Worm (Caenorhabditis elegans): Measurements from ENCODE around the gene cpt-2.
"Not testable (repeated sequence)": the region's sequence is repeated elsewhere in the genome, so short reads cannot be mapped to it uniquely, and the experiment has no call there.

The cpt-2 gene

DNA sequence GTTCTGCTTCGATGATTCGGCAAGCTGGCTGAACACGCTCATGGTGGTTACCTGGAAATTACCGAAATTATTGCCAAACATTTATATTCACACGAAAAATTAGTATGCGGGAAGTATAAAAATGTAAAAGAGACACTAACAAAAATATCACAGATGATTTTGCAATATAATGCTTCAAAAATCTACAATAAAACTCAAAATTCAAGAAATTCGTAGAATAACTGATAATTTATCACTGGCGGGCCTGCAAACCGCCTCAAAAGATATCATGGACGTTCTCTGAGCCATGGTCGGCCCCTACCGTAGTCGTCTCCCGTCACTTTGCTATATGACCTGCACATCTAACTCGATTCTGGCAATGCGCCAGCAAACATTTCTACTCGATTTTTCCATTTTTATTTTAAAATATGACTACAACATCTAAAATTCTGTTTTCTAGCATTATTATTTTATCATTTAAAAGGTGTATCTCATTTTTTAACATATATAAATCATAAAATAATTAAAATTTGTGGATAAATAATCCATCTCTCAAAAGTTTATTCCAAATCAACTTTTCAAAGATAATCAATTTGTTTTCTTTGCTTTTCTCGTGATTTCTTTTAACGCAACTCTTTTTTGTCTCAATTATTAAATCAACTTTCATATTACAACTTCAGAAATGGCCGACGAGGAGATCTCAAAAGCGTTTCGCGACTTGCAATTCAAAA, 29.8 kb upstream of the cpt-2 start, which contains the start of the genes F01G4.6 and pfd-1:
TSS of gene F01G4.6 (minus strand) at position 51 of the 710 bp plus-strand sequence.
TSS of gene pfd-1 (plus strand) at position 660 of the 710 bp plus-strand sequence.
- TF ChIP-seq med-1 (GFP tag; optimal IDR thresholded peaks at IDR 0.05; ENCODE audit: insufficient read depth), result no peak
- no peak for TF ChIP-seq ref-1 (GFP tag; conservative IDR thresholded peaks at IDR 0.05)
- no peak for TF ChIP-seq klf-2 (GFP tag; conservative IDR thresholded peaks at IDR 0.05)
- TF ChIP-seq T22C8.4 (GFP tag; IDR thresholded peaks at IDR 0.05), result no peak
- TF ChIP-seq ztf-23 (GFP tag; IDR thresholded peaks at IDR 0.05), result peak; percentile 68
- no peak for TF ChIP-seq tab-1 (GFP tag; IDR thresholded peaks at IDR 0.05)
- no peak for TF ChIP-seq ztf-29 (GFP tag; IDR thresholded peaks at IDR 0.05)
- TF ChIP-seq flt-1 (GFP tag; IDR thresholded peaks at IDR 0.05), result 0 out of 2 replicates have a peak, but pooled peaks have one; percentile 39
- no peak for TF ChIP-seq cog-1 (tag; optimal IDR thresholded peaks at IDR 0.05)

DNA sequence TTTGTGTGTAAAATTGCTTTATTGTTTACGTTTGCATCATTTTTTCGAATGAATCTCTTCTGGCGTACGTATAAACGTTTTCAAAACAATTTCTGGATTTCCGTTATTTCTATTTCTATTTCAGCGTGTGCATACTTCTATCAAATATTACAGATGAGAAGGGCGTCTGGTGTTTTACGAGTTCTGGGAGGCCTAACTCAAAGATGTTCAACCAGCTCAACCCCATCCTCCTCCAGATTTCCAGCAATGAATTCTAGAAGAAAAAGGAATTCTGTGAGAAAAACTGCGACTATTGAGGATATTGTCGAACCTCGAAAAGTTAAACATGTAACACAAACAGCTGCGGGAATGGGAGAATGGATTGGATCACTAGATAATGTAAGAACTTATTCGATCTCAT, 28.6 kb upstream of the cpt-2 start, which contains the start of gene C08F8.2:
TSS of gene C08F8.2 (plus strand) at position 154 of the 400 bp plus-strand sequence.
- TF ChIP-seq tab-1 (GFP tag; IDR thresholded peaks at IDR 0.05) (no peak), ztf-23 (GFP tag; IDR thresholded peaks at IDR 0.05) (no peak), ztf-29 (GFP tag; IDR thresholded peaks at IDR 0.05) (no peak), cog-1 (tag; optimal IDR thresholded peaks at IDR 0.05) (no peak), ref-1 (GFP tag; conservative IDR thresholded peaks at IDR 0.05) (no peak), flt-1 (GFP tag; IDR thresholded peaks at IDR 0.05) (no peak), med-1 (GFP tag; optimal IDR thresholded peaks at IDR 0.05; ENCODE audit: insufficient read depth) (no peak), klf-2 (GFP tag; conservative IDR thresholded peaks at IDR 0.05) (no peak)

DNA sequence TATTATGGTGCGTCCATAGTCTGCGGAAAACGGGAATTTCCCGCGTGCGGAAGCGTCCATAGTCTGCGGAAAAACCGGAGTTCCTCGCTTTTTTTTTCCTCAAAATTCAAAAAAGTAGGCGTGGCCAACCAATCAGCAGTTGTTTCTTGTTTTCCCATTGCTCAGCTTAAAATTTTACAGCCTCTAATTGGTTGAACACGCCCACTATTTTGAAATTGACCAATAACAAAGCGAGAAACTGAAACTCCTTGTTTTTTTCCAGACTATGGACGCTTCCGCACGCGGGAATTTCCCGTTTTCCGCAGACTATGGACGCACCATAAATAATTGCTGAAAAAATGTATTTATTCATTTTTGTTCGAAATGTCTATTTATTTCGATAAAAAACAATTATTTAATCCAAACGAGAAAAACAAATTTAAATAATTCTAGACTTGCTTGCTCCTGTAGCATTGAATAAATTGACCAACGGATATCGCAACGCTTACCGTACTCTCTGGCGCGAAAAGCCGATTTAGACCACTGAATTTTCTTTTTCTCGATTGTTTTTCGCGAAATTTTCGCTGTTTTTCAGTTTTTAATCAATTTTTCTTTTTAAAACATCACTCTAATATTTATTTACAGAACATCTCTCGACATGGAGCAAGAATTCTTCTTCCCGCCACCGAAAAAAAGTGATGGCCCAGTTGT, 24.9 kb upstream of the cpt-2 start, which contains the start of gene C08F8.3:
TSS of gene C08F8.3 (plus strand) at position 620 of the 690 bp plus-strand sequence.
- not testable (repeated sequence) for TF ChIP-seq ref-1 (GFP tag; conservative IDR thresholded peaks at IDR 0.05); T22C8.4 (GFP tag; IDR thresholded peaks at IDR 0.05); med-1 (GFP tag; optimal IDR thresholded peaks at IDR 0.05; ENCODE audit: insufficient read depth)

DNA sequence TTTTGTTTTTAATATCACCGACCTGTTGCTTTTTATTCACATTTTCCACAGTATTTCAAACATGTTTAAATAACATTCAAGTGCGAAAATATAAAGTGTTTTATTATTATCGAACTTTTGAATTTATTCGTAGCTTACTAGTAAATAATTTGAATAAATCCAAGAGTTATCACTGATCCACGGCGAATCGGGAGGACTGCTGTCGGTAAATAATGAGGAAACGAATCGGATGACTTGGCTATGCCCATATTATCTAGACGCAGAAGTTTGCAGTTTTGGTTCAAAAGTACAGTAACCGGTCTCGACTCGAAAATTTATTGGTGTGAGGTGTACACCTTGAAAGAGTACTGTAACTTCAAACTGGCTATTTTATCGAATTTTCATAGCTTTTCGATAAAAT, 22.9 kb upstream of the cpt-2 start:
- TF ChIP-seq ztf-23 (GFP tag; IDR thresholded peaks at IDR 0.05), result no peak
- TF ChIP-seq cog-1 (tag; optimal IDR thresholded peaks at IDR 0.05), result no peak
- TF ChIP-seq ztf-29 (GFP tag; IDR thresholded peaks at IDR 0.05), result no peak
- TF ChIP-seq ref-1 (GFP tag; conservative IDR thresholded peaks at IDR 0.05), result no peak
- TF ChIP-seq flt-1 (GFP tag; IDR thresholded peaks at IDR 0.05), result no peak
- no peak for TF ChIP-seq med-1 (GFP tag; optimal IDR thresholded peaks at IDR 0.05; ENCODE audit: insufficient read depth)
- TF ChIP-seq T22C8.4 (GFP tag; IDR thresholded peaks at IDR 0.05), result no peak
- TF ChIP-seq klf-2 (GFP tag; conservative IDR thresholded peaks at IDR 0.05), result no peak
- TF ChIP-seq tab-1 (GFP tag; IDR thresholded peaks at IDR 0.05), result no peak

DNA sequence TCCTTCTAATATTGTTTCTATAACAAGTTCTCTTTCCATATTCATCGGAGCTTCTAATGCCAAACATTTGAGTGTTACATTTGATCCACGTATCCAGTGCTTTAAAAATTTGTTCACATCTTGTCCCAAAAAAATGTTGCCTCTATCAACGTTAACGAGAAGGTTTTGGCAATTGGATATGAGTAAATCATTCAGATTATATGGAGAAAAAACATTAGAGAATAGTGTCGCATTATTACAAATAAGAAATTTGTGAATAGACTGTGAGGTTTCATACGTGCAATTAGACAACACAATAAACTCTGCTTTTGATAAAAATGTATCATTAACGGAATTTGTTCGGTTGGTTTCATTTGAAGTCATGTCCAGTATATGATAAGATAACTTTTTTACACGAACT, 19.6 kb upstream of the cpt-2 start, which contains the start of gene mboa-4:
TSS of gene mboa-4 (minus strand) at position 101 of the 400 bp plus-strand sequence.
- TF ChIP-seq med-1 (GFP tag; optimal IDR thresholded peaks at IDR 0.05; ENCODE audit: insufficient read depth) (no peak), klf-2 (GFP tag; conservative IDR thresholded peaks at IDR 0.05) (no peak), tab-1 (GFP tag; IDR thresholded peaks at IDR 0.05) (no peak), T22C8.4 (GFP tag; IDR thresholded peaks at IDR 0.05) (no peak), cog-1 (tag; optimal IDR thresholded peaks at IDR 0.05) (no peak), ztf-23 (GFP tag; IDR thresholded peaks at IDR 0.05) (no peak), ref-1 (GFP tag; conservative IDR thresholded peaks at IDR 0.05) (no peak), flt-1 (GFP tag; IDR thresholded peaks at IDR 0.05) (no peak), ztf-29 (GFP tag; IDR thresholded peaks at IDR 0.05) (no peak)

DNA sequence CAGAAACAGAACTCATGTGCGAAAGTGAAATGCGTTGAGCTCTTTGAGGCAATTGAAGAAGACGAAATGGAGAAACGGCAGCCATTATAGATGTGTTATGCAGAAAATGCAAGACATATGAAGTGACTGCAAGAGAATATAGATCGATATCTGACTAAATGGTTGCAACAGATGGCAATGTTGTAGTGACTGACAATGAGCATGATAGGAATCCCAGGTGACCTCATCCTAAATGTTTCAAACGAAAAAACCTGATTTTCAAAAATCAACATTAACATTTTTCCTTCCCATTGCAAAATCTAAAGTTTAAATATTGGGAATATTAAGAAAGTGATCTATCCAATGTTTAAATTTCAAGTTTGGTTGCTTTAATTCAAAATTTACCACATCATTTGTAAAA, 18.7 kb upstream of the cpt-2 start, which contains the start of gene C08F8.15:
TSS of gene C08F8.15 (minus strand) at position 101 of the 400 bp plus-strand sequence.
- no peak for TF ChIP-seq flt-1 (GFP tag; IDR thresholded peaks at IDR 0.05)
- no peak for TF ChIP-seq ref-1 (GFP tag; conservative IDR thresholded peaks at IDR 0.05)
- no peak for TF ChIP-seq cog-1 (tag; optimal IDR thresholded peaks at IDR 0.05)

DNA sequence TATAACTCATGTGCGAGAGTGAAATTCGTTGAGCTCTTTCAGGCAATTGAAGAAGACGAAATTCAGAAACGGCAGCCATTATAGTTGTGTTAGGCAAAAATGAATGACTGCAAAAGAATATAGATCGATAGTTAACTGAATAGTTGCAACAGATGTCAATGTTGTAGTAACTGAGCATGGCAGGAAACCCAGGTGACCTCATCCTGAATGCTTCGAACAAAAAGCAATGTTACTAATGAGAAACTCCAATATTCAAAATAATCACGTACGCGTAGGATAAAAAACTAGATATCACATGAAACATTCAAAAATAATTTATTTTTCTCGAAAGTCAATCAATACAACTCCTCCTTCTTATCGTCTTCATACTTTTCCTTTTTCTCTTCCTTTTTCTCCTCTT, 17.0 kb upstream of the cpt-2 start, which contains the start of gene fbxb-9:
TSS of gene fbxb-9 (minus strand) at position 101 of the 400 bp plus-strand sequence.
- TF ChIP-seq flt-1 (GFP tag; IDR thresholded peaks at IDR 0.05) (no peak), ref-1 (GFP tag; conservative IDR thresholded peaks at IDR 0.05) (no peak), med-1 (GFP tag; optimal IDR thresholded peaks at IDR 0.05; ENCODE audit: insufficient read depth) (no peak), T22C8.4 (GFP tag; IDR thresholded peaks at IDR 0.05) (no peak), tab-1 (GFP tag; IDR thresholded peaks at IDR 0.05) (no peak), klf-2 (GFP tag; conservative IDR thresholded peaks at IDR 0.05) (no peak), ztf-29 (GFP tag; IDR thresholded peaks at IDR 0.05) (no peak), ztf-23 (GFP tag; IDR thresholded peaks at IDR 0.05) (no peak), cog-1 (tag; optimal IDR thresholded peaks at IDR 0.05) (no peak)

DNA sequence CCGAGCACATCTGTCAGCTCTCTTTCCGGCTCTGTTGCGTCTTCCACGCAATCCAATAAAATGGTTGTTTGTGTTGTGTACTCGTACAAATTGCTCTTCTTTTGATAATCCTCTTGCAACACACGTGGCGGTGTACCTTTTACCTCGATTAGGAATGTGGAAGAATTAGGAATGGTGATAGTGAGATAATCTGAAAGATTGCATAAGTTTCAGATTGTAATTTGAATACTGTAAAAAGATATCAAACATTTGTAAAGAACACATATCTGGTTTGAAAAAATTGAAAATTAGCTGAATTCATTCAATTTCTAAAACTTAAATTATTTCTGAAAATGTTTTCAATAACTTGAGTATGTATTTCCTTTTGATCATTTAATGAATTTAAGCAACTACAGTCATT, 14.6 kb upstream of the cpt-2 start, which contains the start of gene C08F8.6:
TSS of gene C08F8.6 (minus strand) at position 101 of the 400 bp plus-strand sequence.
- TF ChIP-seq klf-2 (GFP tag; conservative IDR thresholded peaks at IDR 0.05), result no peak
- TF ChIP-seq ztf-29 (GFP tag; IDR thresholded peaks at IDR 0.05), result no peak
- TF ChIP-seq med-1 (GFP tag; optimal IDR thresholded peaks at IDR 0.05; ENCODE audit: insufficient read depth), result no peak
- TF ChIP-seq ztf-23 (GFP tag; IDR thresholded peaks at IDR 0.05), result no peak
- no peak for TF ChIP-seq ref-1 (GFP tag; conservative IDR thresholded peaks at IDR 0.05)
- TF ChIP-seq T22C8.4 (GFP tag; IDR thresholded peaks at IDR 0.05), result no peak
- TF ChIP-seq flt-1 (GFP tag; IDR thresholded peaks at IDR 0.05), result no peak

DNA sequence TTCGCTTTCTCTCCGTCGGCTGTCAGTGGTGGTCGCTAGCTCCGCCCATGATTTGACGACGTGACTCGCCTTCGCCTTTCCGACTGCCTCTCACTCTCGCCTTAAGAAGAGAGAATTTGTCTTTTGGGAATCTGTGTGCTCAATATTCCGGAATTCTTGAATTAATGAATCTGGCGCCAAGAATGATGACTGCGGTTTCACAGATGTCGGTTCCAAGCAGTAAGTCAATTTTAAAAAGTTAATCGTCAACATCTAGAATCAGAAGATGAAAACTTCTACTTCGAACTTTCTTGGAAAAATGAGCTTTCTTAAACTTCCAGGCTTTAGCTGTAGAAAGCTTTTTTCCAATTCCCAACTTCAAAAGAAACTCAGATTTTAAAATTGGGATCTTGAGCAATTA, 9.8 kb upstream of the cpt-2 start, which contains the start of gene nhr-67:
TSS of gene nhr-67 (plus strand) at position 97 of the 400 bp plus-strand sequence.
- TF ChIP-seq flt-1 (GFP tag; IDR thresholded peaks at IDR 0.05) (no peak), ztf-23 (GFP tag; IDR thresholded peaks at IDR 0.05) (no peak), T22C8.4 (GFP tag; IDR thresholded peaks at IDR 0.05) (no peak), cog-1 (tag; optimal IDR thresholded peaks at IDR 0.05) (no peak), klf-2 (GFP tag; conservative IDR thresholded peaks at IDR 0.05) (no peak)
